Worm (Caenorhabditis elegans) whole organism, mixed stage, embryonic: Measurements from ENCODE around the gene F17H10.1.

Experiments used
- M03D4.4 ChIP-seq: sonication (generic microtip); optimal IDR thresholded peaks from 2 replicates; lab custom pipeline; 2017; ENCODE audit warnings: mild to moderate bottlenecking, missing genetic modification characterization, missing compliant biosample characterization
- bed-3 ChIP-seq: fragments of 200-800 bp; sonication (Bioruptor generic); optimal IDR thresholded peaks from 3 replicates; lab custom pipeline; 2018; ENCODE audit warnings: mild to moderate bottlenecking, missing genetic modification characterization, moderate library complexity, missing compliant biosample characterization
- blmp-1 ChIP-seq: fragments of 150-350 bp; optimal IDR thresholded peaks from 2 replicates; lab custom pipeline; 2014; ENCODE audit warnings: missing biosample characterization, missing genetic modification characterization
- ceh-39 ChIP-seq: fragments of 150-350 bp; optimal IDR thresholded peaks from 2 replicates; lab custom pipeline; 2014; ENCODE audit warnings: missing biosample characterization, missing genetic modification characterization
- ceh-43 ChIP-seq: fragments of 200-800 bp; sonication (Bioruptor generic); optimal IDR thresholded peaks from 2 replicates; lab custom pipeline; 2018; ENCODE audit warnings: mild to moderate bottlenecking, missing genetic modification characterization, moderate library complexity, missing compliant biosample characterization
- ceh-83 ChIP-seq: fragments of 200-800 bp; sonication (Bioruptor generic); optimal IDR thresholded peaks from 2 replicates; lab custom pipeline; 2018; ENCODE audit warnings: mild to moderate bottlenecking, missing genetic modification characterization, missing compliant biosample characterization
- ces-1 ChIP-seq: fragments of 150-350 bp; optimal IDR thresholded peaks from 2 replicates; lab custom pipeline; 2014; ENCODE audit warnings: missing biosample characterization, missing genetic modification reagents, missing genetic modification characterization
- cnd-1 ChIP-seq: fragments of 200-800 bp; sonication (Bioruptor generic); optimal IDR thresholded peaks from 2 replicates; lab custom pipeline; 2018; ENCODE audit warnings: mild to moderate bottlenecking, missing genetic modification characterization, missing compliant biosample characterization
- drap-1 ChIP-seq: fragments of 200-800 bp; sonication (Bioruptor generic); optimal IDR thresholded peaks from 3 replicates; lab custom pipeline; 2018; ENCODE audit warnings: mild to moderate bottlenecking, missing genetic modification characterization, missing compliant biosample characterization
- elt-1 ChIP-seq: sonication (generic microtip); optimal IDR thresholded peaks from 2 replicates; lab custom pipeline; 2017; ENCODE audit warnings: missing genetic modification characterization, mild to moderate bottlenecking, missing compliant biosample characterization, antibody characterized with exemption, moderate library complexity, borderline replicate concordance; ENCODE audit not compliant: insufficient read depth
- elt-3 ChIP-seq: fragments of 150-350 bp; optimal IDR thresholded peaks from 2 replicates; lab custom pipeline; 2014; ENCODE audit warnings: missing biosample characterization, missing genetic modification characterization
- flh-1 ChIP-seq: fragments of 200-800 bp; sonication (Bioruptor generic); optimal IDR thresholded peaks from 2 replicates; lab custom pipeline; 2018; ENCODE audit warnings: mild to moderate bottlenecking, missing genetic modification characterization, moderate library complexity, missing compliant biosample characterization
- ham-2 ChIP-seq: fragments of 200-800 bp; sonication (Bioruptor generic); optimal IDR thresholded peaks from 2 replicates; lab custom pipeline; 2018; ENCODE audit warnings: mild to moderate bottlenecking, missing genetic modification characterization, missing compliant biosample characterization
- hlh-1 ChIP-seq: fragments of 150-350 bp; optimal IDR thresholded peaks from 2 replicates; lab custom pipeline; 2014; ENCODE audit warnings: missing biosample characterization, missing genetic modification reagents, missing genetic modification characterization
- lin-13 ChIP-seq: fragments of 150-350 bp; optimal IDR thresholded peaks from 2 replicates; lab custom pipeline; 2014; ENCODE audit warnings: missing biosample characterization, missing genetic modification characterization
- lin-32 ChIP-seq: fragments of 200-800 bp; sonication (Bioruptor generic); optimal IDR thresholded peaks from 2 replicates; lab custom pipeline; 2018; ENCODE audit warnings: mild to moderate bottlenecking, missing genetic modification characterization, missing compliant biosample characterization
- lsy-2 ChIP-seq: fragments of 150-350 bp; optimal IDR thresholded peaks from 2 replicates; lab custom pipeline; 2014; ENCODE audit warnings: missing biosample characterization, missing genetic modification characterization
- mab-5 ChIP-seq: fragments of 150-350 bp; optimal IDR thresholded peaks from 2 replicates; lab custom pipeline; 2014; ENCODE audit warnings: missing biosample characterization, missing genetic modification characterization
- mep-1 ChIP-seq: fragments of 150-350 bp; optimal IDR thresholded peaks from 2 replicates; lab custom pipeline; 2017; ENCODE audit warnings: missing biosample characterization, missing genetic modification reagents, missing genetic modification characterization, inconsistent platforms
- mls-2 ChIP-seq: sonication (generic microtip); optimal IDR thresholded peaks from 2 replicates; lab custom pipeline; 2016; ENCODE audit warnings: mild to moderate bottlenecking, missing genetic modification characterization, moderate library complexity, missing compliant biosample characterization
- nhr-12 ChIP-seq: fragments of 150-350 bp; optimal IDR thresholded peaks from 2 replicates; lab custom pipeline; 2014; ENCODE audit warnings: missing biosample characterization, missing genetic modification characterization
- nhr-2 ChIP-seq: fragments of 150-350 bp; optimal IDR thresholded peaks from 2 replicates; lab custom pipeline; 2014; ENCODE audit warnings: missing biosample characterization, missing genetic modification characterization
- nhr-237 ChIP-seq: fragments of 150-350 bp; optimal IDR thresholded peaks from 2 replicates; lab custom pipeline; 2014; ENCODE audit warnings: missing biosample characterization, missing genetic modification characterization
- nhr-28 ChIP-seq: fragments of 150-350 bp; optimal IDR thresholded peaks from 2 replicates; lab custom pipeline; 2014; ENCODE audit warnings: missing biosample characterization, missing genetic modification characterization
- nhr-76 ChIP-seq: sonication (generic microtip); optimal IDR thresholded peaks from 2 replicates; lab custom pipeline; 2017; ENCODE audit warnings: missing biosample characterization, missing genetic modification characterization
- pha-4 ChIP-seq: fragments of 150-350 bp; optimal IDR thresholded peaks from 2 replicates; lab custom pipeline; 2018; ENCODE audit warnings: missing biosample characterization, missing genetic modification reagents, missing genetic modification characterization
- sem-2 ChIP-seq: fragments of 200-800 bp; sonication (Bioruptor generic); optimal IDR thresholded peaks from 2 replicates; lab custom pipeline; 2018; ENCODE audit warnings: mild to moderate bottlenecking, missing genetic modification characterization, missing compliant biosample characterization
- snpc-4 ChIP-seq: fragments of 150-350 bp; optimal IDR thresholded peaks from 2 replicates; lab custom pipeline; 2014; ENCODE audit warnings: missing biosample characterization, missing genetic modification characterization
- sptf-1 ChIP-seq: sonication (generic microtip); optimal IDR thresholded peaks from 2 replicates; lab custom pipeline; 2017; ENCODE audit warnings: mild to moderate bottlenecking, missing genetic modification characterization, moderate library complexity, missing compliant biosample characterization
- tbx-8 ChIP-seq: fragments of 200-800 bp; sonication (Bioruptor generic); optimal IDR thresholded peaks from 2 replicates; lab custom pipeline; 2018; ENCODE audit warnings: mild to moderate bottlenecking, missing genetic modification characterization, moderate library complexity, missing compliant biosample characterization
- unc-120 ChIP-seq: sonication (generic microtip); optimal IDR thresholded peaks from 2 replicates; lab custom pipeline; 2017; ENCODE audit warnings: missing genetic modification characterization, missing compliant biosample characterization; ENCODE audit not compliant: poor library complexity, severe bottlenecking
- unc-39 ChIP-seq: fragments of 150-350 bp; optimal IDR thresholded peaks from 2 replicates; lab custom pipeline; 2014; ENCODE audit warnings: missing biosample characterization, missing genetic modification characterization
- unc-62 ChIP-seq: fragments of 150-350 bp; optimal IDR thresholded peaks from 2 replicates; lab custom pipeline; 2014; ENCODE audit warnings: missing biosample characterization, missing genetic modification reagents, missing genetic modification characterization
- zip-8 ChIP-seq: fragments of 150-350 bp; optimal IDR thresholded peaks from 2 replicates; lab custom pipeline; 2014; ENCODE audit warnings: missing biosample characterization, missing genetic modification characterization
- ztf-11 ChIP-seq: fragments of 150-350 bp; optimal IDR thresholded peaks from 2 replicates; lab custom pipeline; 2014; ENCODE audit warnings: missing biosample characterization, missing genetic modification characterization

F17H10.1 gene

DNA sequence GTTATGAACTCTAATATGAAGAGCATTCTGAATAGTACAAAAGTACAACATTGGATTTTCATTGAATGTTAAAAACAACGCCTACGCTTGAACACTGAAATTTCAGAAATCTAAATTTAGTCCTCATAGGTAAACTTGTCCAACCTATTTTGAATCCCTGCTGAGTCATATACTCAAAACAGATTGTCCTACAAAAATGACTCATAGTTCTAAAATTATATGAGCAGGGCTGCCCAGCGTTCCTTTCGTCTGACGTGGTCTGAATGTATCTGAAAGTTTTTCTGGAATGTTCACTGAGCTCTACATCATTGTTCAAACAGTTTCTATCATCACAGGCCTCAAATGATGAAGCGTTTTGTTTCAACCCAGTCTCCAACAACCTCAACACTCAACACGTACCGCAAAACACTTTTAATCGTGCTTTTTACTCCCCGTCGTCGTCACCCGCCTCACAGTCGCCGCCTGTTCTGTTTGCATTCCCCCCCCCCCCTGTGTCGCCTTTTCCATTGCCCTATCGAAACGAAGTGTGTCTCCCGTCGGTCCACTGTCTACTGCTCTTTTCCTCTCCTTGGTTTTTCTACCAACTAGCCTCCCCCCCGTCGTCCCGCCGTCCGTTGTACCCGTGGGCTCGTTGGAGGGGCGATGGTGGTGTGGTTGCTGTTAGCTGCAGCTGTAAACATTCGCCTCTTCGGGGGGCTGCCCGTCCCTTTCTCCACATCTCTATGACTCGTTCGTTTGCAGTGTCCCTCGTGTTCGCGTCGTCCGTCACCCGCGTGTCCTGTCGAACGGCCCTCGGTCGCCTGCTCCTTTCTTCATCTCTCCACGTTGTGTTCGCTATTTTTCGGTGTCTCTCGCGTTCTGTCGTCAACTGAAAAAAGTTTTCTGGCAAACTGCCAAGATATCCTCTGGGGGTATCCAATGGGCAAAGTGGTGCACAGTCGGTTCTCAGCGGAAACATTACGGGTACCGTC lies 39.0 kb downstream of the F17H10.1 start:
- TF ChIP-seq nhr-12 (tag; lab: Kevin White, UChicago) (peak; percentile 49), bed-3 (GFP tag; lab: Kevin White, UChicago) (no peak), hlh-1 (peak; percentile 60), ham-2 (GFP tag; lab: Kevin White, UChicago) (peak; percentile 94), pha-4 (tag; lab: Kevin White, UChicago) (peak; percentile 37), ztf-11 (tag; lab: Kevin White, UChicago) (peak; percentile 39), nhr-28 (tag; lab: Kevin White, UChicago) (no peak), ceh-39 (tag; lab: Kevin White, UChicago) (no peak), unc-62 (peak; percentile 70), lsy-2 (tag; lab: Kevin White, UChicago) (no peak), mls-2 (tag; lab: Kevin White, UChicago) (peak; percentile 60), elt-1 (tag; lab: Kevin White, UChicago) (peak; percentile 25), nhr-76 (tag; lab: Kevin White, UChicago) (no peak), tbx-8 (GFP tag; lab: Kevin White, UChicago) (no peak), mab-5 (tag; lab: Kevin White, UChicago) (no peak), ceh-43 (no peak), M03D4.4 (tag; lab: Kevin White, UChicago) (peak; percentile 81), drap-1 (GFP tag; lab: Kevin White, UChicago) (peak; percentile 69), lin-13 (tag; lab: Kevin White, UChicago) (peak; percentile 51), cnd-1 (tag; lab: Kevin White, UChicago) (peak; percentile 53), sem-2 (GFP tag; lab: Kevin White, UChicago) (no peak), ces-1 (GFP tag; lab: Kevin White, UChicago) (no peak), sptf-1 (tag; lab: Kevin White, UChicago) (peak; percentile 62), nhr-2 (peak; percentile 0), elt-3 (no peak), lin-32 (peak; percentile 31), unc-120 (peak; percentile 66), mep-1 (tag; lab: Kevin White, UChicago) (peak; percentile 25)

DNA sequence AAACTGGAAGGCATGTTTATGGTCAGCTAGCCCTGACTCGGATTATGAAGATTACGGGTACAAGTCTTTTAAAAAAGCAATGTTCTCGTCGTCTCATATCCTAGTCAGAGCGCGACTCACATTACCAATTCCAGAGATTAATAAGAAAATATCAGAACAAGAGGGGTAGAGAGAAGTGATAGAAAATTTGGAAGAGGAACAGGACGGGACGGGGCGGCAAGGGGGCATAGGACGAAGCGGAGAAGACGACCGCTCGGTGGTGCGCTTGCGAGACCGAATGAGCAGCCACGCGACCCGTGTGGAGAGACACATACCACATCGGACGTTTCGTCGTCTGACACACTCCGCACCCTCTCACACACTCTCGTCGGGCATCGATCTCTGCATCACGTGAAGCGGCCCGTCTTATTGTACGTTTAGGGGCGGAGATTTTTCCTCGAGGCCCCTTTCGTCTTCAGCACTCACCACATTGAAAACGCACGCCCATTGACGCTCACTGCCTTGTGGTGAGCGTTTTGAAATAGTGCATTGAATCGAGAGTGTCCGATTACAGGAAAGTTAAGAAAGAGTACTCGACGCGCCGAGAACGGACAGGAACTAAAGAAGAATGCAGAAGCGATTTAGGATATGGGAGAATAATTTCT lies 40.1 kb downstream of the F17H10.1 start:
- TF ChIP-seq cnd-1 (tag; lab: Kevin White, UChicago): peak; percentile 69
- peak; percentile 81 for TF ChIP-seq pha-4 (tag; lab: Kevin White, UChicago)
- TF ChIP-seq hlh-1: peak; percentile 65
- TF ChIP-seq ceh-39 (tag; lab: Kevin White, UChicago): no peak
- TF ChIP-seq zip-8 (tag; lab: Kevin White, UChicago): no peak
- peak; percentile 33 for TF ChIP-seq tbx-8 (GFP tag; lab: Kevin White, UChicago)
- peak; percentile 86 for TF ChIP-seq ztf-11 (tag; lab: Kevin White, UChicago)
- TF ChIP-seq nhr-76 (tag; lab: Kevin White, UChicago): no peak
- no peak for TF ChIP-seq flh-1 (GFP tag; lab: Kevin White, UChicago)
- peak; percentile 62 for TF ChIP-seq ces-1 (GFP tag; lab: Kevin White, UChicago)
- peak; percentile 99 for TF ChIP-seq unc-120
- peak; percentile 41 for TF ChIP-seq drap-1 (GFP tag; lab: Kevin White, UChicago)
- no peak for TF ChIP-seq mab-5 (tag; lab: Kevin White, UChicago)
- TF ChIP-seq lin-32: peak; percentile 29
- TF ChIP-seq unc-39 (tag; lab: Kevin White, UChicago): peak; percentile 74
- peak; percentile 39 for TF ChIP-seq elt-3
- peak; percentile 47 for TF ChIP-seq bed-3 (GFP tag; lab: Kevin White, UChicago)
- peak; percentile 75 for TF ChIP-seq nhr-2
- TF ChIP-seq snpc-4 (tag; lab: Kevin White, UChicago): no peak
- peak; percentile 57 for TF ChIP-seq mep-1 (tag; lab: Kevin White, UChicago)
- TF ChIP-seq nhr-28 (tag; lab: Kevin White, UChicago): no peak
- TF ChIP-seq ham-2 (GFP tag; lab: Kevin White, UChicago): peak; percentile 82
- peak; percentile 64 for TF ChIP-seq lin-13 (tag; lab: Kevin White, UChicago)
- TF ChIP-seq M03D4.4 (tag; lab: Kevin White, UChicago): peak; percentile 63
- TF ChIP-seq ceh-43: peak; percentile 46
- peak; percentile 45 for TF ChIP-seq sem-2 (GFP tag; lab: Kevin White, UChicago)
- TF ChIP-seq unc-62: peak; percentile 88
- TF ChIP-seq sptf-1 (tag; lab: Kevin White, UChicago): peak; percentile 81
- TF ChIP-seq blmp-1 (tag; lab: Kevin White, UChicago): no peak
- peak; percentile 60 for TF ChIP-seq ceh-83
- no peak for TF ChIP-seq nhr-12 (tag; lab: Kevin White, UChicago)
- peak; percentile 81 for TF ChIP-seq mls-2 (tag; lab: Kevin White, UChicago)
- TF ChIP-seq nhr-237 (tag; lab: Kevin White, UChicago): peak; percentile 65
- peak; percentile 72 for TF ChIP-seq lsy-2 (tag; lab: Kevin White, UChicago)
- TF ChIP-seq elt-1 (tag; lab: Kevin White, UChicago): peak; percentile 47
